Fruit fly (Drosophila melanogaster) whole organism, embryonic: Measurements from ENCODE around the gene CG15283.

Experiments used
- Ada2b ChIP-seq: fragments of 200-800 bp; sonication (Bioruptor generic); IDR thresholded peaks from 2 replicates; pipeline ENCODE4 v1.3.6; 2022; ENCODE audit warnings: missing biosample characterization, missing genetic modification characterization
- CG1024 ChIP-seq: fragments of 200-800 bp; sonication (Bioruptor generic); IDR thresholded peaks from 2 replicates; pipeline ENCODE4 v1.3.6; 2022; ENCODE audit warnings: missing biosample characterization, missing genetic modification characterization
- CG10321 ChIP-seq: fragments of 200-800 bp; sonication (Bioruptor generic); IDR thresholded peaks from 2 replicates; pipeline ENCODE4 v1.3.6; 2022; ENCODE audit warnings: missing biosample characterization, missing genetic modification characterization
- CG10543 ChIP-seq: fragments of 200-800 bp; sonication (Bioruptor generic); optimal IDR thresholded peaks from 3 replicates; lab custom pipeline; 2017; ENCODE audit warnings: missing biosample characterization, mild to moderate bottlenecking, missing genetic modification characterization, moderate library complexity
- CG12769 ChIP-seq: fragments of 200-800 bp; sonication (Bioruptor generic); optimal IDR thresholded peaks from 2 replicates; lab custom pipeline; 2019; ENCODE audit warnings: missing biosample characterization, mild to moderate bottlenecking, missing genetic modification characterization, moderate library complexity
- CG16779 ChIP-seq: fragments of 200-800 bp; sonication (Bioruptor generic); IDR thresholded peaks from 2 replicates; pipeline ENCODE4 v1.3.6; 2022; ENCODE audit warnings: missing biosample characterization, missing genetic modification characterization
- CG17359 ChIP-seq: fragments of 200-800 bp; sonication (Bioruptor generic); optimal IDR thresholded peaks from 3 replicates; lab custom pipeline; 2018; ENCODE audit warnings: missing biosample characterization, mild to moderate bottlenecking, missing genetic modification characterization, moderate library complexity
- CG18011 ChIP-seq: fragments of 200-800 bp; sonication (Bioruptor generic); optimal IDR thresholded peaks from 2 replicates; lab custom pipeline; 2017; ENCODE audit warnings: missing biosample characterization, missing genetic modification characterization, mild to moderate bottlenecking, moderate library complexity, missing genotype
- CG18619 ChIP-seq: fragments of 200-800 bp; sonication (Bioruptor generic); optimal IDR thresholded peaks from 3 replicates; lab custom pipeline; 2017; ENCODE audit warnings: missing biosample characterization, mild to moderate bottlenecking, missing genetic modification characterization
- CG2120 ChIP-seq: fragments of 200-800 bp; sonication (Bioruptor generic); optimal IDR thresholded peaks from 3 replicates; lab custom pipeline; 2016; ENCODE audit warnings: missing biosample characterization, missing genetic modification characterization
- CG31365 ChIP-seq: fragments of 200-800 bp; sonication (Bioruptor generic); optimal IDR thresholded peaks from 2 replicates; lab custom pipeline; 2018; ENCODE audit warnings: missing biosample characterization, mild to moderate bottlenecking, missing genetic modification characterization
- CG42726 ChIP-seq: fragments of 200-800 bp; sonication (Bioruptor generic); IDR thresholded peaks from 2 replicates; pipeline ENCODE4 v1.3.6; 2022; ENCODE audit warnings: missing biosample characterization, missing genetic modification characterization; ENCODE audit not compliant: partially characterized antibody
- CG4282 ChIP-seq: fragments of 200-800 bp; sonication (Bioruptor generic); optimal IDR thresholded peaks from 2 replicates; lab custom pipeline; 2016; ENCODE audit warnings: missing biosample characterization, missing genetic modification characterization
- CG43689 ChIP-seq: fragments of 200-800 bp; sonication (Bioruptor generic); IDR thresholded peaks from 2 replicates; pipeline ENCODE4 v1.3.6; 2022; ENCODE audit warnings: missing biosample characterization, missing genetic modification characterization
- CG5245 ChIP-seq: fragments of 200-800 bp; sonication (Bioruptor generic); optimal IDR thresholded peaks from 3 replicates; lab custom pipeline; 2016; ENCODE audit warnings: missing biosample characterization, missing genetic modification characterization
- CG6175 ChIP-seq: fragments of 200-800 bp; sonication (Bioruptor generic); IDR thresholded peaks from 3 replicates; pipeline ENCODE4 v1.3.6; 2022; ENCODE audit warnings: missing biosample characterization, missing genetic modification characterization
- CG7839 ChIP-seq: fragments of 200-800 bp; sonication (Bioruptor generic); optimal IDR thresholded peaks from 3 replicates; lab custom pipeline; 2018; ENCODE audit warnings: missing biosample characterization, mild to moderate bottlenecking, missing genetic modification characterization, moderate library complexity
- CG7963 ChIP-seq: fragments of 200-800 bp; sonication (Bioruptor generic); IDR thresholded peaks from 3 replicates; pipeline ENCODE4 v1.3.6; 2022; ENCODE audit warnings: missing biosample characterization, missing genetic modification characterization; ENCODE audit not compliant: partially characterized antibody
- CG8359 ChIP-seq: fragments of 200-800 bp; sonication (Bioruptor generic); optimal IDR thresholded peaks from 2 replicates; lab custom pipeline; 2017; ENCODE audit warnings: missing biosample characterization, mild to moderate bottlenecking, missing genetic modification characterization, borderline replicate concordance
- D19A ChIP-seq: fragments of 200-800 bp; optimal IDR thresholded peaks from 3 replicates; lab custom pipeline; 2019; ENCODE audit warnings: missing biosample characterization, mild to moderate bottlenecking, missing genetic modification characterization, moderate library complexity
- Ets97D ChIP-seq: fragments of 200-800 bp; sonication (Bioruptor generic); optimal IDR thresholded peaks from 3 replicates; lab custom pipeline; 2016; ENCODE audit warnings: missing biosample characterization, missing genetic modification characterization
- HHEX ChIP-seq: fragments of 200-800 bp; sonication (Bioruptor generic); optimal IDR thresholded peaks from 3 replicates; lab custom pipeline; 2017; ENCODE audit warnings: missing biosample characterization, mild to moderate bottlenecking, missing genetic modification characterization, missing genetic modification reagents
- Hmx ChIP-seq: fragments of 200-800 bp; sonication (Bioruptor generic); optimal IDR thresholded peaks from 2 replicates; lab custom pipeline; 2016; ENCODE audit warnings: missing biosample characterization, missing genetic modification characterization
- Hr39 ChIP-seq: fragments of >200 bp; optimal IDR thresholded peaks from 2 replicates; lab custom pipeline; 2017
- Med ChIP-seq: fragments of 200-800 bp; sonication (Bioruptor generic); peaks from one replicate; lab custom pipeline; 2016; ENCODE audit warnings: missing biosample characterization, missing genetic modification characterization, mild to moderate bottlenecking, inconsistent platforms, moderate library complexity
- Mrtf ChIP-seq: fragments of 200-800 bp; sonication (Bioruptor generic); IDR thresholded peaks from 3 replicates; pipeline ENCODE4 v1.3.6; 2022; ENCODE audit warnings: missing biosample characterization, missing genetic modification characterization
- NFAT ChIP-seq: fragments of 200-800 bp; sonication (Bioruptor generic); IDR thresholded peaks from 2 replicates; pipeline ENCODE4 v1.3.6; 2022; ENCODE audit warnings: missing biosample characterization, missing genetic modification characterization
- Nf-YA ChIP-seq: fragments of 200-800 bp; sonication (Bioruptor generic); IDR thresholded peaks from 2 replicates; pipeline ENCODE4 v1.3.6; 2022; ENCODE audit warnings: missing biosample characterization, missing genetic modification characterization
- Oli ChIP-seq: fragments of 200-800 bp; sonication (Bioruptor generic); optimal IDR thresholded peaks from 2 replicates; lab custom pipeline; 2018; ENCODE audit warnings: missing biosample characterization, mild to moderate bottlenecking, missing genetic modification characterization, moderate library complexity
- Optix ChIP-seq: fragments of 200-800 bp; sonication (Bioruptor generic); IDR thresholded peaks from 3 replicates; pipeline ENCODE4 v1.3.6; 2022; ENCODE audit warnings: missing biosample characterization, missing genetic modification characterization
- Sin3A ChIP-seq: fragments of >200 bp; optimal IDR thresholded peaks from 2 replicates; lab custom pipeline; 2018
- Sox100B ChIP-seq: fragments of 200-800 bp; sonication (Bioruptor generic); optimal IDR thresholded peaks from 3 replicates; lab custom pipeline; 2018; ENCODE audit warnings: missing biosample characterization, mild to moderate bottlenecking, missing genetic modification characterization
- ara ChIP-seq: fragments of 200-800 bp; sonication (Bioruptor generic); IDR thresholded peaks from 2 replicates; pipeline ENCODE4 v1.3.6; 2022; ENCODE audit warnings: missing biosample characterization, missing genetic modification characterization
- ash1 ChIP-seq: fragments of 200-800 bp; sonication (Bioruptor generic); optimal IDR thresholded peaks from 2 replicates; lab custom pipeline; 2018; ENCODE audit warnings: missing biosample characterization, mild to moderate bottlenecking, missing genetic modification characterization
- bbx ChIP-seq: fragments of 200-800 bp; sonication (Bioruptor generic); IDR thresholded peaks from 2 replicates; pipeline ENCODE4 v1.3.6; 2022; ENCODE audit warnings: missing biosample characterization, missing genetic modification characterization; ENCODE audit not compliant: partially characterized antibody
- chif ChIP-seq, 2 experiments: fragments of 200-800 bp; sonication (Bioruptor generic); optimal IDR thresholded peaks; 3 replicates each; lab custom pipeline; 2016; ENCODE audit warnings: missing biosample characterization in 2 of 2, missing genetic modification characterization in 2 of 2
- chm ChIP-seq: fragments of 200-800 bp; sonication (Bioruptor generic); IDR thresholded peaks from 2 replicates; pipeline ENCODE4 v1.3.6; 2022; ENCODE audit warnings: missing biosample characterization, missing genetic modification characterization
- ci ChIP-seq: fragments of 200-800 bp; sonication (Bioruptor generic); IDR thresholded peaks from 3 replicates; pipeline ENCODE4 v1.3.6; 2022; ENCODE audit warnings: missing biosample characterization, missing genetic modification characterization
- crp ChIP-seq, 2 experiments: fragments of 200-800 bp; sonication (Bioruptor generic); optimal IDR thresholded peaks; 2 replicates in 1 of 2; 3 replicates in 1 of 2; lab custom pipeline; 2017; ENCODE audit warnings: missing biosample characterization in 2 of 2, missing genetic modification characterization in 2 of 2, mild to moderate bottlenecking in 1 of 2, moderate library complexity in 1 of 2
- dan ChIP-seq: fragments of 200-800 bp; sonication (Bioruptor generic); IDR thresholded peaks from 2 replicates; pipeline ENCODE4 v1.3.6; 2022; ENCODE audit warnings: missing biosample characterization, missing genetic modification characterization
- exex ChIP-seq: fragments of 200-800 bp; sonication (Bioruptor generic); optimal IDR thresholded peaks from 4 replicates; lab custom pipeline; 2018; ENCODE audit warnings: missing biosample characterization, mild to moderate bottlenecking, missing genetic modification characterization, moderate library complexity
- gro ChIP-seq: fragments of 200-800 bp; sonication (Bioruptor generic); optimal IDR thresholded peaks from 2 replicates; lab custom pipeline; 2016; ENCODE audit warnings: missing biosample characterization, missing genetic modification characterization
- gt ChIP-seq: fragments of 200-800 bp; sonication (Bioruptor generic); IDR thresholded peaks from 2 replicates; pipeline ENCODE4 v1.3.6; 2022; ENCODE audit warnings: missing biosample characterization, missing genetic modification characterization
- hbn ChIP-seq: fragments of 200-800 bp; sonication (Bioruptor generic); IDR thresholded peaks from 2 replicates; pipeline ENCODE4 v1.3.6; 2022; ENCODE audit warnings: missing biosample characterization, missing genetic modification characterization; ENCODE audit not compliant: partially characterized antibody
- ind ChIP-seq: fragments of 200-800 bp; sonication (Bioruptor generic); optimal IDR thresholded peaks from 3 replicates; lab custom pipeline; 2016; ENCODE audit warnings: missing biosample characterization, missing genetic modification characterization
- onecut ChIP-seq: fragments of 200-800 bp; sonication (Bioruptor generic); IDR thresholded peaks from 2 replicates; pipeline ENCODE4 v1.3.6; 2022; ENCODE audit warnings: missing biosample characterization, missing genetic modification characterization
- pho ChIP-seq: fragments of 200-800 bp; sonication (Bioruptor generic); optimal IDR thresholded peaks from 2 replicates; lab custom pipeline; 2016; ENCODE audit warnings: missing biosample characterization, missing genetic modification characterization
- pita ChIP-seq: fragments of 200-800 bp; sonication (Bioruptor generic); optimal IDR thresholded peaks from 2 replicates; lab custom pipeline; 2017; ENCODE audit warnings: missing biosample characterization, mild to moderate bottlenecking, missing genetic modification characterization
- slp2 ChIP-seq: fragments of 200-800 bp; sonication (Bioruptor generic); optimal IDR thresholded peaks from 2 replicates; lab custom pipeline; 2016; ENCODE audit warnings: missing biosample characterization, missing genetic modification characterization
- sqz ChIP-seq: fragments of 200-800 bp; sonication (Bioruptor generic); optimal IDR thresholded peaks from 3 replicates; lab custom pipeline; 2018; ENCODE audit warnings: missing biosample characterization, mild to moderate bottlenecking, missing genetic modification characterization
- ssp ChIP-seq: fragments of 200-800 bp; sonication (Bioruptor generic); IDR thresholded peaks from 2 replicates; pipeline ENCODE4 v1.3.6; 2022; ENCODE audit warnings: missing biosample characterization, missing genetic modification characterization
- wek ChIP-seq: fragments of 200-800 bp; sonication (Bioruptor generic); optimal IDR thresholded peaks from 3 replicates; lab custom pipeline; 2018; ENCODE audit warnings: missing biosample characterization, mild to moderate bottlenecking, missing genetic modification characterization, moderate library complexity

Gene CG15283

DNA sequence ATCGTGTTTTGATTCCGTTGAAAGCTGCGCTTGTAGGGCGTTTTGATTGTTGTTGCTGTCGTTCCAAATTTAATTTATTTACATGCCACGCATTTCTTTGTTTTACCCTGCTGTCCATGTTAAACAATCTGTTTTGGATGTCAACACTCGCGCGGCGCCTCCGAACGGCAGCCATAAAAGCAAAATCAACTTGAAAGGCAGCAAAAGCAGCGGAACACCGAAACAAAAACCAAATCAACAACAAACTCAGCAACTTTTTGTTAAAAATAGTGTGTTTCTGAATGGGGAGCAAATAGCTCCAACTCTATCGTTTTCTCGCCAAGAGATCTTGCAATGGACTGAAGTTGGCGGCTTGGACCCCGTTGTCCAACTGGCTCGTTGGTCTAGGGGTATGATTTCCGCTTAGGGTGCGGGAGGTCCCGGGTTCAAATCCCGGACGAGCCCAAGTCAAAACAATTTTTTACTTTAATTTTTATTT lies 44.8 kb upstream of the CG15283 start (continued):
- TF ChIP-seq ara (GFP tag; lab: Robert Waterston, UW): no peak
- TF ChIP-seq Hr39 (lab: Kevin White, UChicago): no peak
- no peak for TF ChIP-seq CG10543 (GFP tag; lab: Kevin White, UChicago)
- no peak for TF ChIP-seq HHEX (GFP tag; lab: Kevin White, UChicago)
- no peak for TF ChIP-seq CG16779 (GFP tag; lab: Robert Waterston, UW)
- TF ChIP-seq CG18011: no peak
- TF ChIP-seq CG42726: peak; percentile 83
- no peak for TF ChIP-seq gro
- peak; percentile 77 for TF ChIP-seq bbx
- TF ChIP-seq CG1024 (GFP tag; lab: Robert Waterston, UW): no peak
- no peak for TF ChIP-seq slp2 (GFP tag; lab: Kevin White, UChicago)
- peak; percentile 74; the same call in 2 of the 3 replicates for TF ChIP-seq CG6175 (GFP tag; lab: Robert Waterston, UW)
- TF ChIP-seq ash1 (GFP tag; lab: Kevin White, UChicago): no peak
- no peak for TF ChIP-seq Nf-YA (GFP tag; lab: Robert Waterston, UW)
- peak; percentile 73 for TF ChIP-seq CG7963 (GFP tag; lab: Robert Waterston, UW)
- TF ChIP-seq ci (GFP tag; lab: Robert Waterston, UW): peak; percentile 81
- TF ChIP-seq CG4282 (GFP tag; lab: Kevin White, UChicago): no peak
- no peak for TF ChIP-seq Hmx (GFP tag; lab: Kevin White, UChicago)
- TF ChIP-seq Sin3A: no peak
- TF ChIP-seq chm (GFP tag; lab: Robert Waterston, UW): peak; percentile 54; the same call in 1 of the 2 replicates
- TF ChIP-seq dan: no peak
- no peak for TF ChIP-seq Mrtf
- no peak for TF ChIP-seq NFAT (GFP tag; lab: Robert Waterston, UW)
- TF ChIP-seq Ada2b (GFP tag; lab: Robert Waterston, UW): no peak
- no peak for TF ChIP-seq CG18619 (GFP tag; lab: Kevin White, UChicago)
- TF ChIP-seq sqz (GFP tag; lab: Kevin White, UChicago): no peak
- TF ChIP-seq Optix (GFP tag; lab: Robert Waterston, UW): no peak
- TF ChIP-seq crp (GFP tag; optimal IDR thresholded peaks at IDR 0.05; lab: Kevin White, UChicago): no peak
- TF ChIP-seq Sox100B: no peak
- no peak for TF ChIP-seq wek (GFP tag; lab: Kevin White, UChicago)
- no peak for TF ChIP-seq CG10321 (GFP tag; lab: Robert Waterston, UW)
- no peak for TF ChIP-seq onecut (GFP tag; lab: Robert Waterston, UW)
- no peak for TF ChIP-seq CG43689 (GFP tag; lab: Robert Waterston, UW)
- TF ChIP-seq pho (GFP tag; lab: Kevin White, UChicago): no peak
- no peak for TF ChIP-seq CG17359
- TF ChIP-seq Med (GFP tag; lab: Kevin White, UChicago): peak; percentile 57
- TF ChIP-seq CG7839 (tag; lab: Kevin White, UChicago): no peak
- no peak for TF ChIP-seq CG5245 (GFP tag; lab: Kevin White, UChicago)
- no peak for TF ChIP-seq Ets97D (GFP tag; lab: Kevin White, UChicago)
- no peak for TF ChIP-seq gt (GFP tag; lab: Robert Waterston, UW)
- TF ChIP-seq pita (GFP tag; lab: Kevin White, UChicago): no peak
- TF ChIP-seq ssp (GFP tag; lab: Robert Waterston, UW): no peak
- TF ChIP-seq CG2120 (GFP tag; lab: Kevin White, UChicago): no peak
- no peak for TF ChIP-seq hbn (GFP tag; lab: Robert Waterston, UW)
- no peak for TF ChIP-seq chif (GFP tag; optimal IDR thresholded peaks at IDR 0.05; lab: Kevin White, UChicago)
- TF ChIP-seq D19A (tag; lab: Kevin White, UChicago): peak; percentile 6
- TF ChIP-seq CG31365 (tag; lab: Kevin White, UChicago): no peak
- TF ChIP-seq CG12769 (tag; lab: Kevin White, UChicago): peak; percentile 52
- no peak for TF ChIP-seq Oli (tag; lab: Kevin White, UChicago)
- TF ChIP-seq CG8359 (GFP tag; lab: Kevin White, UChicago): no peak
- TF ChIP-seq ind: no peak
- TF ChIP-seq exex: no peak
